Fruit fly (Drosophila melanogaster) Kc167 (cell line): ENCODE results near the gene Cpr65Ec.

Experiments used
- Myc ChIP-seq: fragments of >200 bp; optimal IDR thresholded peaks from 2 replicates; lab custom pipeline; 2017; ENCODE audit warnings: missing external identifiers
- Sin3A ChIP-seq: fragments of >200 bp; optimal IDR thresholded peaks from 2 replicates; lab custom pipeline; 2018; ENCODE audit warnings: missing external identifiers
- h ChIP-seq: fragments of >200 bp; optimal IDR thresholded peaks from 3 replicates; lab custom pipeline; 2018; ENCODE audit warnings: missing external identifiers
- insv ChIP-seq: fragments of >200 bp; optimal IDR thresholded peaks from 3 replicates; lab custom pipeline; 2018; ENCODE audit warnings: missing external identifiers
- psq ChIP-seq: fragments of >200 bp; optimal IDR thresholded peaks from 2 replicates; lab custom pipeline; 2017; ENCODE audit warnings: missing external identifiers
- ttk ChIP-seq: sonication (Bioruptor generic); optimal IDR thresholded peaks from 2 replicates; lab custom pipeline; 2017; ENCODE audit warnings: missing external identifiers

DNA sequence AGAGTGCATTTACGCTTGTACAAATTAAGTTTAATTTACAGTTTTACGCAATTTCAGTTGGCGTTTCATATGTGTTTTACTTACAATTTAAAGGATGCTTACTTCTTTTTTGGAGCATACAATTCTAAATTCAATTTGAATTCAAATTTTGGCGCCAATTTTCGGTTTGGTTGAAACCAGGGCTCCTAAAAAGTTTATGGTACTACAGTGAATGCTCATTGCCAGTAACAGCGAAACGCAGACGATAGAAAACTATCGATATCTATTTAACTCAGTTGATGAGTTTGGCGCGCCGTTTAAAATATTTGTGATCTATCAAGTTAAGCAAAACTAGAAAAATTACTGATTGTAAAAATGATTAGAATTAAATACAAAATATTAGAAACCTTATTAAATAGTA is 1.0 kb downstream of the Cpr65Ec start:
- no peak for TF ChIP-seq Myc (lab: Kevin White, UChicago)
- no peak for TF ChIP-seq insv (lab: Kevin White, UChicago)
- no peak for TF ChIP-seq Sin3A
- TF ChIP-seq psq = no peak
- TF ChIP-seq ttk (lab: Kevin White, UChicago) = no peak
- TF ChIP-seq h (lab: Kevin White, UChicago) = no peak
